Worm (Caenorhabditis elegans): ENCODE measurements around the gene Y57G11C.36.
A peak's percentile ranks its signal among the peaks of the same experiment; 100 is the strongest.

The Y57G11C.36 gene

DNA sequence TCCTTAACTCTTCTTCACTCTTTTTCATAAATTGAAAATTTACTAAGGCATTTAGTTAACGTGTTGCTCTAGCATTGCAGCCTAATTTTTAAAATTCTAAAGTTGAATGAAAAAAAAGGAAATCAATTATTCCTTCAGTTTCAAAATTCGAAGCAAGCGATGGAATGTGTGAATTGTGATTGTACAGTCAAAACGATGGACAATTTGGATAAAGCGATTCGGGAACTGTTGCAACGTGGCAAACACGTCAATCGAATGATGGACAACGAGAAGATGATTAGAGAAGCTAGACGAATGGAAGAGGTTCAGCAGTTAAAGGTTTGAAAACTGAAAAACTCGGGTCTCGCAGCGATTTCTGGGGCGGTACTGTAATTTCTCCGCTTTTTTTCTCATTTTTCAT lies 25.6 kb upstream of the Y57G11C.36 start, which contains the start of gene Y57G11C.14:
Y57G11C.14 (plus strand) TSS at position 126 of the 400 bp plus-strand sequence.
- no peak for TF ChIP-seq pqm-1 (tag; optimal IDR thresholded peaks at IDR 0.05)
- no peak for TF ChIP-seq zfp-3 (GFP tag; conservative IDR thresholded peaks at IDR 0.05)
- no peak for TF ChIP-seq nhr-41 (GFP tag; IDR thresholded peaks at IDR 0.05)
- TF ChIP-seq mes-2 (tag; optimal IDR thresholded peaks at IDR 0.05; ENCODE audit: poor library complexity, severe bottlenecking), result no peak
- TF ChIP-seq nhr-10 (tag; optimal IDR thresholded peaks at IDR 0.05), result no peak
- no peak for TF ChIP-seq cey-2 (tag; optimal IDR thresholded peaks at IDR 0.05; ENCODE audit: borderline replicate concordance, insufficient read depth)
- no peak for TF ChIP-seq fos-1 (tag; optimal IDR thresholded peaks at IDR 0.05)
- TF ChIP-seq lin-38 (GFP tag; IDR thresholded peaks at IDR 0.05), result peak; percentile 41
- TF ChIP-seq T26A8.4 (GFP tag; IDR thresholded peaks at IDR 0.05), result 0 out of 2 replicates have a peak, but pooled peaks have one; percentile 27
- no peak for TF ChIP-seq nhr-77 (tag; optimal IDR thresholded peaks at IDR 0.05)
- 0 out of 2 replicates have a peak, but pooled peaks have one; percentile 11 for TF ChIP-seq nhr-42 (GFP tag; IDR thresholded peaks at IDR 0.05)
- TF ChIP-seq spr-3 (GFP tag; optimal IDR thresholded peaks at IDR 0.05), result no peak
- no peak for TF ChIP-seq zip-2 (tag; optimal IDR thresholded peaks at IDR 0.05)
- 0 out of 2 replicates have a peak, but pooled peaks have one; percentile 47 for TF ChIP-seq D1046.2 (GFP tag; IDR thresholded peaks at IDR 0.05)
- TF ChIP-seq egl-27 (tag; optimal IDR thresholded peaks at IDR 0.05), result no peak
- TF ChIP-seq snpc-4 (tag; optimal IDR thresholded peaks at IDR 0.05), result no peak
- peak; percentile 60; the same call in 1 of the 2 replicates for TF ChIP-seq snpc-1.2 (GFP tag; IDR thresholded peaks at IDR 0.05)
- no peak for TF ChIP-seq tag-97 (GFP tag; IDR thresholded peaks at IDR 0.05)
- no peak for TF ChIP-seq daf-12 (tag; optimal IDR thresholded peaks at IDR 0.05)
- TF ChIP-seq zag-1 (tag; optimal IDR thresholded peaks at IDR 0.05), result no peak
- TF ChIP-seq daf-19 (GFP tag; conservative IDR thresholded peaks at IDR 0.05), result no peak

- TF ChIP-seq hmg-1.1 (GFP tag; IDR thresholded peaks at IDR 0.05) (0 out of 2 replicates have a peak, but pooled peaks have one; percentile 0), madf-9 (GFP tag; conservative IDR thresholded peaks at IDR 0.05) (no peak)
Measured at ce11 chrIV:14797849-14798248, 24.3 kb upstream of the Y57G11C.36 start, which contains the start of gene arl-8. arl-8 (plus strand) TSS chrIV:14798149.

DNA sequence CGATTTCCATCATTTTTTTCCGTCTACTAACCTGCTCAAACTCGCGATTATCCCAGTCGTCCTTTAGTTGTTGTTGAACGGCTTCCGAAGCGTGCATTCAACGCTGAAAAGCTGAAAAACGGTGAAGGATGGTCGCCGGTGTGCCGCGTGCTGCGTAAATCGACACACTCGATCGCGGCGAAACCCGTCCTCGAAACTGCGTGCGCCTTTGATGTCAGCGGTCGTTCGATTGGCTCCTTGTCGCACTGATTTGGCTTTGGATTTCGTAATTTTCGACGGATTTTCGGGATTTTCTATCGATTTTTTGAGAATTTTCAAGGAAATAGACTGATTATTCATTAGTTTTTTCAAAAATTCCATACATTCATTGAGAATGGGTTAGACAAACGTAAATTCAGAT lies 23.8 kb upstream of the Y57G11C.36 start, which contains the start of the genes Y57G11C.1147 and nuo-3:
Y57G11C.1147 (minus strand) TSS at position 161 of the 400 bp plus-strand sequence.
nuo-3 (minus strand) TSS at position 191 of the 400 bp plus-strand sequence.
- TF ChIP-seq zfp-3 (GFP tag; conservative IDR thresholded peaks at IDR 0.05) (no peak), Y105C5A.15 (GFP tag; IDR thresholded peaks at IDR 0.05) (no peak), spr-3 (GFP tag; optimal IDR thresholded peaks at IDR 0.05) (no peak), nhr-41 (GFP tag; IDR thresholded peaks at IDR 0.05) (no peak), fos-1 (tag; optimal IDR thresholded peaks at IDR 0.05) (no peak), dmd-9 (GFP tag; IDR thresholded peaks at IDR 0.05) (no peak), ama-1 (optimal IDR thresholded peaks at IDR 0.05) (peak; percentile 32), lin-38 (GFP tag; IDR thresholded peaks at IDR 0.05) (no peak), F37D6.2 (tag; optimal IDR thresholded peaks at IDR 0.05) (no peak), mep-1 (tag; optimal IDR thresholded peaks at IDR 0.05) (no peak), nhr-48 (tag; optimal IDR thresholded peaks at IDR 0.05) (no peak), ZK546.5 (tag; optimal IDR thresholded peaks at IDR 0.05) (no peak), T26A8.4 (GFP tag; IDR thresholded peaks at IDR 0.05) (no peak), saeg-2 (GFP tag; IDR thresholded peaks at IDR 0.05) (no peak), zip-2 (tag; optimal IDR thresholded peaks at IDR 0.05) (no peak), T20F7.1 (GFP tag; optimal IDR thresholded peaks at IDR 0.05) (no peak), hlh-11 (tag; optimal IDR thresholded peaks at IDR 0.05) (no peak), Y5F2A.4 (GFP tag; optimal IDR thresholded peaks at IDR 0.05) (no peak), daf-8 (GFP tag; IDR thresholded peaks at IDR 0.05) (no peak), snpc-1.2 (GFP tag; IDR thresholded peaks at IDR 0.05) (no peak), nhr-77 (tag; optimal IDR thresholded peaks at IDR 0.05) (no peak), zip-11 (GFP tag; IDR thresholded peaks at IDR 0.05) (no peak), F26F4.8 (GFP tag; conservative IDR thresholded peaks at IDR 0.05) (no peak), ceh-28 (tag; optimal IDR thresholded peaks at IDR 0.05) (no peak), daf-12 (tag; optimal IDR thresholded peaks at IDR 0.05) (no peak), sdz-12 (GFP tag; optimal IDR thresholded peaks at IDR 0.05) (no peak), lin-29 (GFP tag; IDR thresholded peaks at IDR 0.05) (no peak), tra-1 (GFP tag; IDR thresholded peaks at IDR 0.05) (no peak), nhr-25 (tag; optimal IDR thresholded peaks at IDR 0.05; ENCODE audit: borderline replicate concordance, insufficient read depth) (no peak), aha-1 (tag) (peak; percentile 26), aly-2 (tag; optimal IDR thresholded peaks at IDR 0.05) (no peak), duxl-1 (tag; optimal IDR thresholded peaks at IDR 0.05; ENCODE audit: poor library complexity) (no peak), hif-1 (tag; optimal IDR thresholded peaks at IDR 0.05) (no peak), cey-2 (tag; optimal IDR thresholded peaks at IDR 0.05; ENCODE audit: borderline replicate concordance, insufficient read depth) (no peak), madf-5 (GFP tag; IDR thresholded peaks at IDR 0.05) (no peak)
